Worm (Caenorhabditis elegans) whole organism, L1 larva: ENCODE results near the gene lido-17.

Experiments
- fos-1 ChIP-seq: fragments of 150-350 bp; optimal IDR thresholded peaks from 2 replicates; lab custom pipeline; 2014; ENCODE audit warnings: missing biosample characterization, missing genetic modification characterization
- snpc-4 ChIP-seq: fragments of 150-350 bp; optimal IDR thresholded peaks from 2 replicates; lab custom pipeline; 2014; ENCODE audit warnings: missing biosample characterization, missing genetic modification characterization

- TF ChIP-seq fos-1 (no peak), snpc-4 (no peak)
These were observed 48.7 kb downstream of the lido-17 start for ce11 chrII:9343955-9344354.
